Worm (Caenorhabditis elegans) whole organism, L4 larva: ENCODE results near the gene ssp-36.

Experiments
- aha-1 ChIP-seq: fragments of 150-350 bp; peaks from one replicate; lab custom pipeline; 2014; ENCODE audit warnings: missing biosample characterization, missing genetic modification characterization
- ama-1 ChIP-seq: fragments of 150-350 bp; optimal IDR thresholded peaks from 2 replicates; lab custom pipeline; 2014; ENCODE audit warnings: inconsistent platforms, mixed read lengths
- arid-1 ChIP-seq: fragments of 200-800 bp; sonication (Bioruptor generic); conservative IDR thresholded peaks from 2 replicates; pipeline ENCODE4 v1.3.6; 2022; ENCODE audit warnings: missing genetic modification reagents, missing genetic modification characterization, missing compliant biosample characterization
- ceh-20 ChIP-seq: fragments of 200-800 bp; sonication (Bioruptor generic); IDR thresholded peaks from 2 replicates; pipeline ENCODE4 v1.3.6; 2022; ENCODE audit warnings: missing genetic modification reagents, missing genetic modification characterization, missing compliant biosample characterization
- ceh-28 ChIP-seq: fragments of 150-350 bp; optimal IDR thresholded peaks from 2 replicates; lab custom pipeline; 2014; ENCODE audit warnings: missing biosample characterization, missing genetic modification reagents, missing genetic modification characterization
- ceh-32 ChIP-seq: sonication (generic microtip); optimal IDR thresholded peaks from 2 replicates; lab custom pipeline; 2016; ENCODE audit warnings: mild to moderate bottlenecking, missing genetic modification characterization, missing compliant biosample characterization; ENCODE audit not compliant: poor library complexity
- cey-2 ChIP-seq: sonication (generic microtip); optimal IDR thresholded peaks from 3 replicates; lab custom pipeline; 2017; ENCODE audit warnings: missing genetic modification characterization, mild to moderate bottlenecking, missing compliant biosample characterization, antibody characterized with exemption, borderline replicate concordance; ENCODE audit not compliant: insufficient read depth
- ctbp-1 ChIP-seq: fragments of 200-800 bp; sonication (Bioruptor generic); IDR thresholded peaks from 2 replicates; pipeline ENCODE4 v1.3.6; 2022; ENCODE audit warnings: missing genetic modification reagents, missing genetic modification characterization, missing compliant biosample characterization
- dmd-6 ChIP-seq: fragments of 200-800 bp; sonication (Bioruptor generic); IDR thresholded peaks from 2 replicates; pipeline ENCODE4 v1.3.6; 2022; ENCODE audit warnings: missing genetic modification reagents, missing genetic modification characterization, missing compliant biosample characterization
- dpl-1 ChIP-seq: fragments of 150-350 bp; optimal IDR thresholded peaks from 2 replicates; lab custom pipeline; 2014; ENCODE audit warnings: missing biosample characterization, missing genetic modification reagents, missing genetic modification characterization
- duxl-1 ChIP-seq: sonication (generic microtip); optimal IDR thresholded peaks from 2 replicates; lab custom pipeline; 2016; ENCODE audit warnings: mild to moderate bottlenecking, missing genetic modification characterization, moderate library complexity, missing compliant biosample characterization; ENCODE audit not compliant: poor library complexity
- dve-1 ChIP-seq: sonication (generic microtip); optimal IDR thresholded peaks from 2 replicates; lab custom pipeline; 2017; ENCODE audit warnings: antibody characterized with exemption, mild to moderate bottlenecking, missing genetic modification characterization, missing compliant biosample characterization; ENCODE audit not compliant: insufficient read depth
- hif-1 ChIP-seq, 2 experiments: sonication (generic microtip); optimal IDR thresholded peaks; 2 replicates each; lab custom pipeline; 2016 to 2017; ENCODE audit warnings: missing compliant biosample characterization in 2 of 2, missing genetic modification characterization in 2 of 2, missing genetic modification reagents in 2 of 2, missing genotype in 2 of 2, mild to moderate bottlenecking in 1 of 2
- hlh-11 ChIP-seq: fragments of 200-800 bp; sonication (Bioruptor generic); optimal IDR thresholded peaks from 2 replicates; lab custom pipeline; 2018; ENCODE audit warnings: mild to moderate bottlenecking, missing genetic modification characterization, missing compliant biosample characterization
- jun-1 ChIP-seq: fragments of 150-350 bp; optimal IDR thresholded peaks from 2 replicates; lab custom pipeline; 2014; ENCODE audit warnings: missing biosample characterization, missing genetic modification reagents, missing genetic modification characterization
- lim-7 ChIP-seq: fragments of 200-800 bp; sonication (Bioruptor generic); IDR thresholded peaks from 2 replicates; pipeline ENCODE4 v1.3.6; 2022; ENCODE audit warnings: missing genetic modification characterization, missing compliant biosample characterization
- lin-1 ChIP-seq: fragments of 200-800 bp; sonication (Bioruptor generic); IDR thresholded peaks from 2 replicates; pipeline ENCODE4 v1.3.6; 2022; ENCODE audit warnings: missing genetic modification reagents, missing genetic modification characterization, missing compliant biosample characterization
- lin-29 ChIP-seq: fragments of 200-800 bp; sonication (Bioruptor generic); IDR thresholded peaks from 2 replicates; pipeline ENCODE4 v1.3.6; 2022; ENCODE audit warnings: missing genetic modification reagents, missing genetic modification characterization, missing compliant biosample characterization
- lir-3 ChIP-seq: sonication (generic microtip); optimal IDR thresholded peaks from 2 replicates; lab custom pipeline; 2016; ENCODE audit warnings: mild to moderate bottlenecking, missing genetic modification characterization, missing compliant biosample characterization
- lsy-2 ChIP-seq, 2 experiments: fragments of 150-350 bp in 1 of 2; sonication (generic microtip) in 1 of 2; optimal IDR thresholded peaks; 2 replicates each; lab custom pipeline; 2014 to 2017; ENCODE audit warnings: missing biosample characterization in 2 of 2, missing genetic modification characterization in 2 of 2
- madf-9 ChIP-seq: fragments of 200-800 bp; sonication (Bioruptor generic); conservative IDR thresholded peaks from 2 replicates; pipeline ENCODE4 v1.3.6; 2022; ENCODE audit warnings: missing genetic modification reagents, missing genetic modification characterization, missing compliant biosample characterization
- mep-1 ChIP-seq: fragments of 150-350 bp; sonication (generic microtip); optimal IDR thresholded peaks from 3 replicates; lab custom pipeline; 2014; ENCODE audit warnings: missing biosample characterization, missing genetic modification characterization
- mxl-3 ChIP-seq: fragments of 200-800 bp; sonication (Bioruptor generic); optimal IDR thresholded peaks from 2 replicates; lab custom pipeline; 2018; ENCODE audit warnings: mild to moderate bottlenecking, missing genetic modification characterization, missing compliant biosample characterization
- nhr-102 ChIP-seq: sonication (generic microtip); optimal IDR thresholded peaks from 2 replicates; lab custom pipeline; 2016; ENCODE audit warnings: mild to moderate bottlenecking, missing genetic modification characterization, moderate library complexity, missing compliant biosample characterization
- nhr-25 ChIP-seq: sonication (generic microtip); optimal IDR thresholded peaks from 2 replicates; lab custom pipeline; 2017; ENCODE audit warnings: missing genetic modification characterization, mild to moderate bottlenecking, missing compliant biosample characterization, antibody characterized with exemption, moderate library complexity, borderline replicate concordance; ENCODE audit not compliant: insufficient read depth
- nhr-41 ChIP-seq: fragments of 200-800 bp; sonication (Bioruptor generic); IDR thresholded peaks from 2 replicates; pipeline ENCODE4 v1.3.6; 2022; ENCODE audit warnings: missing genetic modification reagents, missing genetic modification characterization, missing compliant biosample characterization
- nhr-48 ChIP-seq: sonication (generic microtip); optimal IDR thresholded peaks from 2 replicates; lab custom pipeline; 2016; ENCODE audit warnings: mild to moderate bottlenecking, missing genetic modification characterization, missing compliant biosample characterization
- nhr-6 ChIP-seq: fragments of 150-350 bp; optimal IDR thresholded peaks from 2 replicates; lab custom pipeline; 2014; ENCODE audit warnings: missing biosample characterization, missing genetic modification characterization
- pha-4 ChIP-seq, 2 experiments: fragments of 150-350 bp in 1 of 2; fragments of 200-800 bp in 1 of 2; sonication (Bioruptor generic) in 1 of 2; IDR thresholded peaks in 1 of 2; optimal IDR thresholded peaks in 1 of 2; 2 replicates each; pipeline versions ENCODE4 v1.3.6 to Lab custom; 2014 to 2022; ENCODE audit warnings: missing genetic modification characterization in 2 of 2, missing genetic modification reagents in 2 of 2, missing biosample characterization in 1 of 2, missing compliant biosample characterization in 1 of 2
- rbr-2 ChIP-seq: sonication (generic microtip); optimal IDR thresholded peaks from 2 replicates; lab custom pipeline; 2016; ENCODE audit warnings: missing genotype, missing genetic modification characterization, missing compliant biosample characterization
- saeg-2 ChIP-seq: fragments of 200-800 bp; sonication (Bioruptor generic); IDR thresholded peaks from 2 replicates; pipeline ENCODE4 v1.3.6; 2022; ENCODE audit warnings: missing genetic modification reagents, missing genetic modification characterization, missing compliant biosample characterization
- skn-1 ChIP-seq: fragments of 150-350 bp; optimal IDR thresholded peaks from 2 replicates; lab custom pipeline; 2014; ENCODE audit warnings: missing biosample characterization, missing genetic modification characterization
- spr-1 ChIP-seq: sonication (generic microtip); optimal IDR thresholded peaks from 2 replicates; lab custom pipeline; 2016; ENCODE audit warnings: mild to moderate bottlenecking, missing genetic modification characterization, missing compliant biosample characterization
- tag-97 ChIP-seq: fragments of 200-800 bp; sonication (Bioruptor generic); IDR thresholded peaks from 2 replicates; pipeline ENCODE4 v1.3.6; 2022; ENCODE audit warnings: missing genetic modification characterization, missing compliant biosample characterization
- tra-1 ChIP-seq: fragments of 200-800 bp; sonication (Bioruptor generic); IDR thresholded peaks from 2 replicates; pipeline ENCODE4 v1.3.6; 2022; ENCODE audit warnings: missing genetic modification reagents, missing genetic modification characterization, missing compliant biosample characterization
- unc-62 ChIP-seq, 3 experiments: fragments of 150-350 bp in 1 of 3; sonication (generic microtip); optimal IDR thresholded peaks in 2 of 3; peaks in 1 of 3; 1 replicate in 1 of 3; 2 replicates in 2 of 3; lab custom pipeline; 2014 to 2017; ENCODE audit warnings: missing biosample characterization in 3 of 3, missing genetic modification characterization in 3 of 3, missing genetic modification reagents in 3 of 3, missing genotype in 1 of 3
- zfp-3 ChIP-seq: fragments of 200-800 bp; sonication (Bioruptor generic); conservative IDR thresholded peaks from 2 replicates; pipeline ENCODE4 v1.3.6; 2022; ENCODE audit warnings: missing genetic modification reagents, missing genetic modification characterization, missing compliant biosample characterization
- zip-2 ChIP-seq: fragments of 150-350 bp; optimal IDR thresholded peaks from 2 replicates; lab custom pipeline; 2014; ENCODE audit warnings: missing biosample characterization, missing genetic modification characterization
- ztf-7 ChIP-seq: fragments of 150-350 bp; optimal IDR thresholded peaks from 2 replicates; lab custom pipeline; 2014; ENCODE audit warnings: missing biosample characterization, missing genetic modification characterization

Gene ssp-36

DNA sequence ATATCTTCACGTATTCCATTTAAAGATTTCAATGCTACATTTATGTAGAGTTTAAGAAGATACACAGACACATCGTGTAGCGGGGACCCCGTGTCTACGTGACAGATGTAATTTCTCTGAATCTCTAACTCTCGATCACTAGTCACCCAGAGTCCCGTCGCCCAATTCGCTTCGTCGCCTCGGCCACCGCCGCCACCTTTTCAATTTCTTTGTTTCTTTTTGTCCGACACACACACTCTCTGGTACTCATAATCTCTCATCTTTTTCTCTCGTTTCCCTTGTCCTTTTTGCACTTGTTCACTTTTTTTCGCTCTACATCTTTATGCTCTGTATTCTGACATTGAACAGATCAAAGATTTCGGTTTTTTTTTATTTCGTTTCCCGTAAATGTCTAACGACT, 47.8 kb downstream of the ssp-36 start (continued):
- TF ChIP-seq lsy-2 (tag; optimal IDR thresholded peaks at IDR 0.05; lab: Kevin White, UChicago) (peak; percentile 70 to 79), aha-1 (peak; percentile 100), nhr-48 (tag; lab: Kevin White, UChicago) (peak; percentile 84), zip-2 (tag; lab: Kevin White, UChicago) (no peak), ctbp-1 (GFP tag; lab: Robert Waterston, UW) (peak; percentile 61), ztf-7 (tag; lab: Kevin White, UChicago) (peak; percentile 15), saeg-2 (0 out of 2 replicates have a peak, but pooled peaks have one; percentile 31), zfp-3 (GFP tag; lab: Robert Waterston, UW) (0 out of 2 replicates have a peak, but pooled peaks have one; percentile 36), mep-1 (peak; percentile 83), pha-4 (GFP tag; IDR thresholded peaks at IDR 0.05; lab: Robert Waterston, UW) (0 out of 2 replicates have a peak, but pooled peaks have one; percentile 44), pha-4 (tag; optimal IDR thresholded peaks at IDR 0.05; lab: Kevin White, UChicago) (no peak), lin-29 (GFP tag; lab: Robert Waterston, UW) (0 out of 2 replicates have a peak, but pooled peaks have one; percentile 14), nhr-6 (tag; lab: Kevin White, UChicago) (peak; percentile 26), ceh-20 (peak; percentile 76), ama-1 (lab: Kevin White, UChicago) (no peak), unc-62 (GFP tag; optimal IDR thresholded peaks at IDR 0.05 in 1 of 2; lab: Kevin White, UChicago) (peak in 1 of 2 experiments; percentile 97), unc-62 (tag; optimal IDR thresholded peaks at IDR 0.05; lab: Kevin White, UChicago) (no peak), tag-97 (GFP tag; lab: Robert Waterston, UW) (no peak), dmd-6 (GFP tag; lab: Robert Waterston, UW) (peak; percentile 93), arid-1 (0 out of 2 replicates have a peak, but pooled peaks have one; percentile 12), nhr-102 (tag; lab: Kevin White, UChicago) (no peak), jun-1 (tag; lab: Kevin White, UChicago) (peak; percentile 18), dve-1 (tag; lab: Kevin White, UChicago) (peak; percentile 87), spr-1 (tag; lab: Kevin White, UChicago) (no peak), lir-3 (tag; lab: Kevin White, UChicago) (no peak), madf-9 (GFP tag; lab: Robert Waterston, UW) (peak; percentile 37), lin-1 (GFP tag; lab: Robert Waterston, UW) (peak; percentile 67), cey-2 (peak; percentile 64), lim-7 (GFP tag; lab: Robert Waterston, UW) (no peak), ceh-32 (tag; lab: Kevin White, UChicago) (no peak), nhr-41 (GFP tag; lab: Robert Waterston, UW) (no peak), duxl-1 (tag; lab: Kevin White, UChicago) (peak; percentile 14), tra-1 (GFP tag; lab: Robert Waterston, UW) (peak; percentile 78), mxl-3 (GFP tag; lab: Kevin White, UChicago) (peak; percentile 76), hif-1 (tag; optimal IDR thresholded peaks at IDR 0.05; lab: Kevin White, UChicago) (peak; percentile 84 to 99), hlh-11 (peak; percentile 90), rbr-2 (tag; lab: Kevin White, UChicago) (peak; percentile 65), dpl-1 (GFP tag; lab: Kevin White, UChicago) (peak; percentile 38), skn-1 (tag; lab: Kevin White, UChicago) (no peak), nhr-25 (peak; percentile 65), ceh-28 (tag; lab: Kevin White, UChicago) (no peak)
